Worm (Caenorhabditis elegans) whole organism, young adult: ENCODE data around the gene Y22D7AL.3.

ENCODE experiments used
- B0261.1 ChIP-seq: sonication (generic microtip); optimal IDR thresholded peaks from 2 replicates; lab custom pipeline; 2016; ENCODE audit warnings: mild to moderate bottlenecking, missing genetic modification characterization, moderate library complexity, missing compliant biosample characterization
- B0336.3 ChIP-seq: fragments of 200-800 bp; sonication (Bioruptor generic); IDR thresholded peaks from 2 replicates; pipeline ENCODE4 v1.3.6; 2022; ENCODE audit warnings: missing genetic modification characterization, missing compliant biosample characterization
- D2030.7 ChIP-seq: fragments of 200-800 bp; sonication (Bioruptor generic); IDR thresholded peaks from 2 replicates; pipeline ENCODE4 v1.3.6; 2022; ENCODE audit warnings: missing genetic modification reagents, missing genetic modification characterization, missing compliant biosample characterization
- F55B11.4 ChIP-seq: sonication (generic microtip); optimal IDR thresholded peaks from 2 replicates; lab custom pipeline; 2016; ENCODE audit warnings: missing compliant biosample characterization, missing genetic modification characterization, borderline replicate concordance; ENCODE audit not compliant: insufficient read depth
- F57A8.1 ChIP-seq: fragments of 200-800 bp; sonication (Bioruptor generic); optimal IDR thresholded peaks from 2 replicates; lab custom pipeline; 2018; ENCODE audit warnings: mild to moderate bottlenecking, missing genetic modification characterization, moderate library complexity, missing compliant biosample characterization
- T07F8.4 ChIP-seq: sonication (generic microtip); optimal IDR thresholded peaks from 2 replicates; lab custom pipeline; 2016; ENCODE audit warnings: mild to moderate bottlenecking, missing genetic modification characterization, moderate library complexity, missing compliant biosample characterization
- T26A5.8 ChIP-seq: sonication (generic microtip); optimal IDR thresholded peaks from 2 replicates; lab custom pipeline; 2016; ENCODE audit warnings: missing genetic modification characterization, missing compliant biosample characterization
- Y53F4B.3 ChIP-seq: fragments of 200-800 bp; sonication (Bioruptor generic); IDR thresholded peaks from 2 replicates; pipeline ENCODE4 v1.3.6; 2022; ENCODE audit warnings: missing genetic modification reagents, missing genetic modification characterization, missing compliant biosample characterization
- akir-1 ChIP-seq: fragments of 200-800 bp; sonication (Bioruptor generic); optimal IDR thresholded peaks from 2 replicates; lab custom pipeline; 2018; ENCODE audit warnings: mild to moderate bottlenecking, missing genetic modification characterization, moderate library complexity, missing compliant biosample characterization
- aptf-3 ChIP-seq: fragments of 200-800 bp; sonication (Bioruptor generic); IDR thresholded peaks from 2 replicates; pipeline ENCODE4 v1.3.6; 2022; ENCODE audit warnings: missing genetic modification characterization, missing compliant biosample characterization
- atf-7 ChIP-seq: sonication (generic microtip); optimal IDR thresholded peaks from 2 replicates; lab custom pipeline; 2017; ENCODE audit warnings: mild to moderate bottlenecking, missing genetic modification characterization, missing compliant biosample characterization
- athp-1 ChIP-seq: sonication (generic microtip); optimal IDR thresholded peaks from 2 replicates; lab custom pipeline; 2017; ENCODE audit warnings: mild to moderate bottlenecking, missing genetic modification characterization, missing compliant biosample characterization
- attf-5 ChIP-seq: fragments of 200-800 bp; sonication (Bioruptor generic); optimal IDR thresholded peaks from 2 replicates; lab custom pipeline; 2018; ENCODE audit warnings: mild to moderate bottlenecking, missing genetic modification characterization, missing compliant biosample characterization
- attf-6 ChIP-seq: fragments of 200-800 bp; sonication (Bioruptor generic); IDR thresholded peaks from 2 replicates; pipeline ENCODE4 v1.3.6; 2022; ENCODE audit warnings: missing genetic modification reagents, missing genetic modification characterization, missing compliant biosample characterization
- ccch-3 ChIP-seq: fragments of 200-800 bp; sonication (Bioruptor generic); optimal IDR thresholded peaks from 2 replicates; lab custom pipeline; 2018; ENCODE audit warnings: mild to moderate bottlenecking, missing genetic modification characterization, missing compliant biosample characterization
- cebp-1 ChIP-seq, 2 experiments: fragments of 200-800 bp in 1 of 2; sonication (Bioruptor generic) in 1 of 2; sonication (generic microtip) in 1 of 2; IDR thresholded peaks in 1 of 2; optimal IDR thresholded peaks in 1 of 2; 2 replicates each; pipeline versions ENCODE4 v1.3.6 to Lab custom; 2017 to 2022; ENCODE audit warnings: missing compliant biosample characterization in 2 of 2, missing genetic modification characterization in 2 of 2, mild to moderate bottlenecking in 1 of 2, missing genetic modification reagents in 1 of 2, moderate library complexity in 1 of 2
- ceh-27 ChIP-seq: fragments of 200-800 bp; sonication (Bioruptor generic); optimal IDR thresholded peaks from 2 replicates; lab custom pipeline; 2018; ENCODE audit warnings: mild to moderate bottlenecking, missing genetic modification characterization, moderate library complexity, missing compliant biosample characterization
- ceh-58 ChIP-seq: fragments of 200-800 bp; sonication (Bioruptor generic); IDR thresholded peaks from 2 replicates; pipeline ENCODE4 v1.3.6; 2022; ENCODE audit warnings: missing genetic modification characterization, missing compliant biosample characterization
- ceh-79 ChIP-seq: sonication (generic microtip); optimal IDR thresholded peaks from 2 replicates; lab custom pipeline; 2017; ENCODE audit warnings: mild to moderate bottlenecking, missing genetic modification characterization, missing compliant biosample characterization
- die-1 ChIP-seq: sonication (generic microtip); optimal IDR thresholded peaks from 2 replicates; lab custom pipeline; 2016; ENCODE audit warnings: missing genotype, mild to moderate bottlenecking, missing genetic modification characterization, missing compliant biosample characterization
- dpl-1 ChIP-seq: fragments of 150-350 bp; optimal IDR thresholded peaks from 2 replicates; lab custom pipeline; 2014; ENCODE audit warnings: missing biosample characterization, missing genetic modification reagents, missing genetic modification characterization
- egl-18 ChIP-seq: fragments of 200-800 bp; sonication (Bioruptor generic); IDR thresholded peaks from 2 replicates; pipeline ENCODE4 v1.3.6; 2022; ENCODE audit warnings: missing genetic modification reagents, missing genetic modification characterization, missing compliant biosample characterization
- egrh-3 ChIP-seq: fragments of 200-800 bp; sonication (Bioruptor generic); IDR thresholded peaks from 2 replicates; pipeline ENCODE4 v1.3.6; 2022; ENCODE audit warnings: missing genetic modification reagents, missing genetic modification characterization, missing compliant biosample characterization
- ets-4 ChIP-seq: fragments of 200-800 bp; sonication (Bioruptor generic); optimal IDR thresholded peaks from 2 replicates; lab custom pipeline; 2018; ENCODE audit warnings: mild to moderate bottlenecking, missing genetic modification characterization, missing compliant biosample characterization
- fkh-3 ChIP-seq: sonication (generic microtip); optimal IDR thresholded peaks from 2 replicates; lab custom pipeline; 2016; ENCODE audit warnings: mild to moderate bottlenecking, missing genetic modification characterization, missing compliant biosample characterization
- him-1 ChIP-seq: sonication (generic microtip); optimal IDR thresholded peaks from 2 replicates; lab custom pipeline; 2016; ENCODE audit warnings: missing genotype, missing genetic modification reagents, missing genetic modification characterization, missing compliant biosample characterization
- hlh-26 ChIP-seq: fragments of 200-800 bp; sonication (Bioruptor generic); conservative IDR thresholded peaks from 2 replicates; pipeline ENCODE4 v1.3.6; 2022; ENCODE audit warnings: missing genetic modification reagents, missing genetic modification characterization, missing compliant biosample characterization
- hmg-1.2 ChIP-seq: fragments of 200-800 bp; sonication (Bioruptor generic); IDR thresholded peaks from 2 replicates; pipeline ENCODE4 v1.3.6; 2022; ENCODE audit warnings: missing genetic modification reagents, missing genetic modification characterization, missing compliant biosample characterization
- hrde-1 ChIP-seq: sonication (generic microtip); optimal IDR thresholded peaks from 2 replicates; lab custom pipeline; 2016; ENCODE audit warnings: missing genetic modification characterization, mild to moderate bottlenecking, missing compliant biosample characterization, moderate library complexity, missing genotype, missing genetic modification reagents, borderline replicate concordance
- let-607 ChIP-seq, 2 experiments: fragments of 200-800 bp in 1 of 2; sonication (Bioruptor generic) in 1 of 2; sonication (generic microtip) in 1 of 2; optimal IDR thresholded peaks; 2 replicates each; lab custom pipeline; 2016 to 2018; ENCODE audit warnings: mild to moderate bottlenecking in 2 of 2, missing compliant biosample characterization in 2 of 2, missing genetic modification characterization in 2 of 2, moderate library complexity in 2 of 2, missing genotype in 1 of 2
- lin-26 ChIP-seq: fragments of 200-800 bp; sonication (Bioruptor generic); IDR thresholded peaks from 2 replicates; pipeline ENCODE4 v1.3.6; 2022; ENCODE audit warnings: missing genetic modification reagents, missing genetic modification characterization, missing compliant biosample characterization
- lin-54 ChIP-seq: fragments of 200-800 bp; sonication (Bioruptor generic); optimal IDR thresholded peaks from 2 replicates; lab custom pipeline; 2018; ENCODE audit warnings: mild to moderate bottlenecking, missing genetic modification characterization, missing compliant biosample characterization
- lsy-27 ChIP-seq: sonication (generic microtip); optimal IDR thresholded peaks from 2 replicates; lab custom pipeline; 2017; ENCODE audit warnings: missing genetic modification characterization, mild to moderate bottlenecking, missing compliant biosample characterization, antibody characterized with exemption, missing genotype, borderline replicate concordance; ENCODE audit not compliant: insufficient read depth
- madf-10 ChIP-seq: sonication (generic microtip); optimal IDR thresholded peaks from 2 replicates; lab custom pipeline; 2016; ENCODE audit warnings: mild to moderate bottlenecking, missing genetic modification characterization, missing compliant biosample characterization
- mes-4 ChIP-seq: sonication (generic microtip); optimal IDR thresholded peaks from 2 replicates; lab custom pipeline; 2016; ENCODE audit warnings: missing genotype, missing genetic modification characterization, missing compliant biosample characterization
- mxl-1 ChIP-seq: sonication (generic microtip); optimal IDR thresholded peaks from 2 replicates; lab custom pipeline; 2016; ENCODE audit warnings: missing genetic modification characterization, missing compliant biosample characterization
- nfya-2 ChIP-seq: fragments of 200-800 bp; sonication (Bioruptor generic); IDR thresholded peaks from 2 replicates; pipeline ENCODE4 v1.3.6; 2022; ENCODE audit warnings: missing genetic modification reagents, missing genetic modification characterization, missing compliant biosample characterization
- nhr-120 ChIP-seq: fragments of 200-800 bp; sonication (Bioruptor generic); IDR thresholded peaks from 2 replicates; pipeline ENCODE4 v1.3.6; 2022; ENCODE audit warnings: missing genetic modification characterization, missing compliant biosample characterization
- sdz-38 ChIP-seq: sonication (generic microtip); optimal IDR thresholded peaks from 2 replicates; lab custom pipeline; 2016; ENCODE audit warnings: missing genotype, missing genetic modification characterization, missing compliant biosample characterization
- snpc-3.4 ChIP-seq: sonication (generic microtip); optimal IDR thresholded peaks from 2 replicates; lab custom pipeline; 2017; ENCODE audit warnings: missing genetic modification characterization, mild to moderate bottlenecking, missing compliant biosample characterization, antibody characterized with exemption, moderate library complexity, missing genotype, missing genetic modification reagents
- snpc-4 ChIP-seq, 5 experiments: fragments of 150-350 bp in 1 of 5; sonication (generic microtip) in 4 of 5; optimal IDR thresholded peaks; 2 replicates each; lab custom pipeline; 2014 to 2018; ENCODE audit warnings: missing genetic modification characterization in 5 of 5, missing biosample characterization in 3 of 5, antibody characterized with exemption in 2 of 5, mild to moderate bottlenecking in 2 of 5, missing compliant biosample characterization in 2 of 5, missing genotype in 2 of 5, moderate library complexity in 2 of 5, missing genetic modification reagents in 1 of 5
- somi-1 ChIP-seq: fragments of 200-800 bp; sonication (Bioruptor generic); optimal IDR thresholded peaks from 2 replicates; lab custom pipeline; 2018; ENCODE audit warnings: mild to moderate bottlenecking, missing genetic modification characterization, missing compliant biosample characterization
- sptf-2 ChIP-seq: fragments of 200-800 bp; sonication (Bioruptor generic); optimal IDR thresholded peaks from 2 replicates; lab custom pipeline; 2018; ENCODE audit warnings: mild to moderate bottlenecking, missing genetic modification characterization, missing compliant biosample characterization
- tbx-9 ChIP-seq: sonication (generic microtip); optimal IDR thresholded peaks from 2 replicates; lab custom pipeline; 2016; ENCODE audit warnings: borderline replicate concordance, missing genetic modification characterization, inconsistent platforms, missing compliant biosample characterization
- unc-130 ChIP-seq: sonication (generic microtip); optimal IDR thresholded peaks from 2 replicates; lab custom pipeline; 2016; ENCODE audit warnings: missing genetic modification reagents, missing genetic modification characterization, missing compliant biosample characterization
- ztf-28 ChIP-seq: fragments of 200-800 bp; sonication (Bioruptor generic); IDR thresholded peaks from 2 replicates; pipeline ENCODE4 v1.3.6; 2022; ENCODE audit warnings: missing genetic modification reagents, missing genetic modification characterization, missing compliant biosample characterization

The Y22D7AL.3 gene

ce11 chrIII:1600670-1601194 is 40.5 kb upstream of the Y22D7AL.3 start, which contains the start of gene sms-3 (continued):
- TF ChIP-seq sptf-2 (GFP tag; lab: Kevin White, UChicago) (no peak), hlh-26 (GFP tag; lab: Robert Waterston, UW) (no peak), Y53F4B.3 (no peak), F57A8.1 (GFP tag; lab: Kevin White, UChicago) (no peak), ceh-58 (0 out of 2 replicates have a peak, but pooled peaks have one; percentile 64), lin-26 (GFP tag; lab: Robert Waterston, UW) (peak; percentile 85), ztf-28 (GFP tag; lab: Robert Waterston, UW) (no peak), aptf-3 (GFP tag; lab: Robert Waterston, UW) (peak; percentile 14; the same call in 1 of the 2 replicates), egl-18 (no peak), akir-1 (GFP tag; lab: Kevin White, UChicago) (no peak), ceh-79 (tag; lab: Kevin White, UChicago) (no peak), fkh-3 (peak; percentile 30), tbx-9 (no peak), T07F8.4 (tag; lab: Kevin White, UChicago) (peak; percentile 29), T26A5.8 (tag; lab: Kevin White, UChicago) (peak; percentile 12), hmg-1.2 (GFP tag; lab: Robert Waterston, UW) (peak; percentile 55), unc-130 (peak; percentile 66), mes-4 (tag; lab: Kevin White, UChicago) (peak; percentile 57), D2030.7 (GFP tag; lab: Robert Waterston, UW) (peak; percentile 76), B0336.3 (GFP tag; lab: Robert Waterston, UW) (0 out of 2 replicates have a peak, but pooled peaks have one; percentile 17), snpc-4 (GFP tag; optimal IDR thresholded peaks at IDR 0.05; lab: Kevin White, UChicago) (peak; percentile 50), snpc-4 (tag; optimal IDR thresholded peaks at IDR 0.05; lab: Kevin White, UChicago) (peak in 1 of 4 experiments; percentile 13), ceh-27 (peak; percentile 0), dpl-1 (no peak), sdz-38 (tag; lab: Kevin White, UChicago) (no peak), atf-7 (tag; lab: Kevin White, UChicago) (no peak), egrh-3 (no peak), ets-4 (GFP tag; lab: Kevin White, UChicago) (no peak), cebp-1 (GFP tag; IDR thresholded peaks at IDR 0.05; lab: Robert Waterston, UW) (0 out of 2 replicates have a peak, but pooled peaks have one; percentile 32), cebp-1 (tag; optimal IDR thresholded peaks at IDR 0.05; lab: Kevin White, UChicago) (peak; percentile 52), attf-5 (GFP tag; lab: Kevin White, UChicago) (peak; percentile 24), lin-54 (GFP tag; lab: Kevin White, UChicago) (peak; percentile 51), athp-1 (tag; lab: Kevin White, UChicago) (peak; percentile 83), attf-6 (no peak), nfya-2 (no peak), him-1 (tag; lab: Kevin White, UChicago) (peak; percentile 71), hrde-1 (tag; lab: Kevin White, UChicago) (peak; percentile 59), F55B11.4 (tag; lab: Kevin White, UChicago) (no peak), lsy-27 (tag; lab: Kevin White, UChicago) (no peak), nhr-120 (no peak), B0261.1 (tag; lab: Kevin White, UChicago) (peak; percentile 81), mxl-1 (tag; lab: Kevin White, UChicago) (peak; percentile 59), ccch-3 (GFP tag; lab: Kevin White, UChicago) (no peak), let-607 (tag; optimal IDR thresholded peaks at IDR 0.05; lab: Kevin White, UChicago) (peak in 1 of 2 experiments; percentile 1), die-1 (tag; lab: Kevin White, UChicago) (peak; percentile 85), snpc-3.4 (tag; lab: Kevin White, UChicago) (peak; percentile 68), somi-1 (GFP tag; lab: Kevin White, UChicago) (peak; percentile 3), madf-10 (peak; percentile 44)
